Fruit fly (Drosophila melanogaster): ENCODE results near the gene CG33181.
A peak's percentile ranks its signal among the peaks of the same experiment; 100 is the strongest.

DNA sequence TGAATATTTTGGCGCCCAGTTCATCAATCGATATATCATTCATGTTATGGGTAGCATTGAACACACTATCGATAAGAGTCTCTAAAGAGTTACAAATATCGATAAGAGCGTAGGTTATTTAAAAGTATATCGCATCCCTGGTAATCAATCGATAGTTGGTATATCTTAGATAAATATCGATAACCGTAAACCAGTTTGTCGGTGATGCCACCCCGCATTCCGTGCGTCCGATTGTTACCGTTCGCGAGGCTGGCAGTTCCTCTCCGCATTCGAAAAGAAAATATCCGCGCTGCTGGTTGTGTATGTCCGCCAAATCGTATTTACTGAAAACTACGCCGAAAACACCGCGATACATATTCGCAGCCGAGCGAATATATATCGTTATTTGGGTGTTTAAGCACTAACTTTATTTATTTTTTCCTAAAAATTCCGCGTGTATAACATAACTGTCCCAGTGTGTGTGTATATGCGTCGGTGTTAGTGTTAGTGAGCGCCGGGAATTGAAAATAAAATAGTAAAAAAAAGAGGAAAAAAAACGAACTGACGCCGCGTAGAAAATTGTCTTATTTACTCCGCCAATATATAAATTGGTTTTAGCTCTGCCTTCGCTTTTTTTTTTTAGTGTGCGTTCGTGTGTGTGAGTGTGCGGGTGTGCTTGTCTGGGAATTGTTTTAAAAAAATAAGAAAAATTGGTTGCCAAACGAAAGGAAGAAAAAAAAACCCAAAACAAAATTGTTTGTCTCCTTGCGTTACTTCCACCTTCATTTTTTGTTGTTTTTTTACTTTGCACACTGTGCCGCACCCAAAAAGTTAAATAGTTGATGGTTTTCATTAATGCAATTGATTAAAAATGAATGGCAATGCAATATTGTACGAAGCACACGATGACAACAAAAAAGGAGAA lies 28.2 kb downstream of the CG33181 start, which contains the start of gene Nrg:
- TF ChIP-seq D1 (tag; optimal IDR thresholded peaks at IDR 0.05) (peak; percentile 26), CG12605 (GFP tag; IDR thresholded peaks at IDR 0.05) (no peak), Snoo (tag; optimal IDR thresholded peaks at IDR 0.05) (no peak), CG14655 (GFP tag; optimal IDR thresholded peaks at IDR 0.05) (no peak), Pif1A (GFP tag; optimal IDR thresholded peaks at IDR 0.05) (peak; percentile 47), CG10348 (GFP tag; IDR thresholded peaks at IDR 0.05) (no peak), fd96Ca (GFP tag; IDR thresholded peaks at IDR 0.05) (peak; percentile 27; the same call in 1 of the 3 replicates), CG4496 (GFP tag; IDR thresholded peaks at IDR 0.05) (0 out of 3 replicates have a peak, but pooled peaks have one; percentile 51), Pif1B (GFP tag; optimal IDR thresholded peaks at IDR 0.05) (no peak), rn (GFP tag; IDR thresholded peaks at IDR 0.05) (no peak), CG17806 (tag; optimal IDR thresholded peaks at IDR 0.05) (no peak), CG15710 (tag; optimal IDR thresholded peaks at IDR 0.05) (no peak), CG34367 (tag; optimal IDR thresholded peaks at IDR 0.05) (no peak)
